Fruit fly (Drosophila melanogaster) whole organism, prepupa: ENCODE results near the gene Grl36b.

Experiments used
- CG3919 ChIP-seq: fragments of 200-800 bp; sonication (Bioruptor generic); optimal IDR thresholded peaks from 3 replicates; lab custom pipeline; 2016; ENCODE audit warnings: missing biosample characterization, missing genetic modification characterization
- CG4318 ChIP-seq: fragments of 200-800 bp; sonication (Bioruptor generic); optimal IDR thresholded peaks from 3 replicates; lab custom pipeline; 2017; ENCODE audit warnings: missing biosample characterization, mild to moderate bottlenecking, missing genetic modification characterization
- CG9139 ChIP-seq: fragments of 200-800 bp; sonication (Bioruptor generic); optimal IDR thresholded peaks from 3 replicates; lab custom pipeline; 2017; ENCODE audit warnings: missing biosample characterization, mild to moderate bottlenecking, missing genetic modification characterization
- Hr39 ChIP-seq: fragments of 200-800 bp; sonication (Bioruptor generic); optimal IDR thresholded peaks from 2 replicates; lab custom pipeline; 2016; ENCODE audit warnings: missing biosample characterization, missing genetic modification characterization
- Smox ChIP-seq: fragments of 200-800 bp; sonication (Bioruptor generic); optimal IDR thresholded peaks from 3 replicates; lab custom pipeline; 2016; ENCODE audit warnings: missing biosample characterization, missing genetic modification characterization
- cyc ChIP-seq: fragments of 200-800 bp; sonication (Bioruptor generic); optimal IDR thresholded peaks from 3 replicates; lab custom pipeline; 2016; ENCODE audit warnings: missing biosample characterization, missing genetic modification characterization
- fd59A ChIP-seq: fragments of 200-800 bp; sonication (Bioruptor generic); optimal IDR thresholded peaks from 2 replicates; lab custom pipeline; 2017; ENCODE audit warnings: missing biosample characterization, mild to moderate bottlenecking, missing genetic modification characterization, missing genetic modification reagents
- lz ChIP-seq: fragments of 200-800 bp; sonication (Bioruptor generic); optimal IDR thresholded peaks from 3 replicates; lab custom pipeline; 2016; ENCODE audit warnings: missing biosample characterization, missing genetic modification characterization

DNA sequence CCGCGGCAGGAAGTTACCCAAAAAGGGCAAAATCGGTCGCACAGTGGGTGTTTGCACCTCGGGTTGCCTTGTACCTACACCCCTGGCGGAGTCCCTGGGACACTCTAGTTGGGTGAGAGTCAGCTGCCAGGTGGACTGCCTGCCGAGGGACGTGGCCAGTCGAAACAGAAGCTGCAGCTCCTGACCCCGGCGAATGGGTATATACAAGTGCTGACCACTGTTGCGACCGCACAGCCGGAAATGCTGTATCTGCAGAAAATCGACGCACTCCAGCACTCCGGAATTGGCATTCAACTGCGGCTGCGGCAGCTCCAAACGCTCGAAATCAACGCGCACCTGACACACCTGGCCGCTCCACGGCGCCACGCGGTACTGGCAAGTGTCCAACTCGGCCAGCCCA lies 33.8 kb downstream of the Grl36b start:
- TF ChIP-seq fd59A, result no peak
- no peak for TF ChIP-seq lz (GFP tag; lab: Kevin White, UChicago)
- no peak for TF ChIP-seq Smox (GFP tag; lab: Kevin White, UChicago)
- TF ChIP-seq CG4318 (GFP tag; lab: Kevin White, UChicago), result no peak
- TF ChIP-seq Hr39 (GFP tag; lab: Kevin White, UChicago), result no peak
- no peak for TF ChIP-seq cyc (GFP tag; lab: Kevin White, UChicago)
- TF ChIP-seq CG9139 (GFP tag; lab: Kevin White, UChicago), result no peak
- no peak for TF ChIP-seq CG3919 (GFP tag; lab: Kevin White, UChicago)
